Worm (Caenorhabditis elegans) whole organism, early embryonic: ENCODE results near the gene dsl-5.

Experiments
- B0310.2 ChIP-seq: sonication (generic microtip); optimal IDR thresholded peaks from 2 replicates; lab custom pipeline; 2016; ENCODE audit warnings: mild to moderate bottlenecking, missing genetic modification characterization, missing compliant biosample characterization
- ama-1 ChIP-seq: fragments of 150-350 bp; optimal IDR thresholded peaks from 2 replicates; lab custom pipeline; 2014
- ceh-13 ChIP-seq: fragments of 200-800 bp; sonication (Bioruptor generic); optimal IDR thresholded peaks from 2 replicates; lab custom pipeline; 2018; ENCODE audit warnings: mild to moderate bottlenecking, missing genetic modification characterization, missing compliant biosample characterization
- ceh-36 ChIP-seq: sonication (generic microtip); optimal IDR thresholded peaks from 2 replicates; lab custom pipeline; 2016; ENCODE audit warnings: missing genetic modification characterization, inconsistent platforms, missing compliant biosample characterization
- ets-7 ChIP-seq: sonication (generic microtip); optimal IDR thresholded peaks from 2 replicates; lab custom pipeline; 2016; ENCODE audit warnings: missing genotype, missing genetic modification characterization, missing compliant biosample characterization
- flt-1 ChIP-seq: fragments of 200-800 bp; sonication (Bioruptor generic); IDR thresholded peaks from 2 replicates; pipeline ENCODE4 v1.3.6; 2022; ENCODE audit warnings: missing genetic modification characterization, missing compliant biosample characterization
- hmbx-1 ChIP-seq: sonication (generic microtip); optimal IDR thresholded peaks from 2 replicates; lab custom pipeline; 2016; ENCODE audit warnings: mild to moderate bottlenecking, missing genetic modification characterization, missing compliant biosample characterization
- hmg-4 ChIP-seq: fragments of 200-800 bp; sonication (Bioruptor generic); optimal IDR thresholded peaks from 2 replicates; lab custom pipeline; 2018; ENCODE audit warnings: mild to moderate bottlenecking, missing genetic modification characterization, missing compliant biosample characterization
- hnd-1 ChIP-seq: sonication (generic microtip); optimal IDR thresholded peaks from 2 replicates; lab custom pipeline; 2016; ENCODE audit warnings: missing genetic modification characterization, missing compliant biosample characterization
- pes-1 ChIP-seq: fragments of 200-800 bp; sonication (Bioruptor generic); IDR thresholded peaks from 2 replicates; pipeline ENCODE4 v1.3.6; 2022; ENCODE audit warnings: missing genetic modification reagents, missing genetic modification characterization, missing compliant biosample characterization
- scrt-1 ChIP-seq: fragments of 200-800 bp; sonication (Bioruptor generic); IDR thresholded peaks from 2 replicates; pipeline ENCODE4 v1.3.6; 2022; ENCODE audit warnings: missing genetic modification characterization, missing compliant biosample characterization
- sea-1 ChIP-seq: fragments of 200-800 bp; sonication (Bioruptor generic); conservative IDR thresholded peaks from 2 replicates; pipeline ENCODE4 v1.3.6; 2022; ENCODE audit warnings: missing genetic modification characterization, missing compliant biosample characterization
- tbx-11 ChIP-seq: fragments of 200-800 bp; sonication (Bioruptor generic); IDR thresholded peaks from 2 replicates; pipeline ENCODE4 v1.3.6; 2022; ENCODE audit warnings: missing genetic modification characterization, missing compliant biosample characterization
- tra-4 ChIP-seq: sonication (generic microtip); optimal IDR thresholded peaks from 2 replicates; lab custom pipeline; 2017; ENCODE audit warnings: missing genetic modification characterization, missing compliant biosample characterization

DNA sequence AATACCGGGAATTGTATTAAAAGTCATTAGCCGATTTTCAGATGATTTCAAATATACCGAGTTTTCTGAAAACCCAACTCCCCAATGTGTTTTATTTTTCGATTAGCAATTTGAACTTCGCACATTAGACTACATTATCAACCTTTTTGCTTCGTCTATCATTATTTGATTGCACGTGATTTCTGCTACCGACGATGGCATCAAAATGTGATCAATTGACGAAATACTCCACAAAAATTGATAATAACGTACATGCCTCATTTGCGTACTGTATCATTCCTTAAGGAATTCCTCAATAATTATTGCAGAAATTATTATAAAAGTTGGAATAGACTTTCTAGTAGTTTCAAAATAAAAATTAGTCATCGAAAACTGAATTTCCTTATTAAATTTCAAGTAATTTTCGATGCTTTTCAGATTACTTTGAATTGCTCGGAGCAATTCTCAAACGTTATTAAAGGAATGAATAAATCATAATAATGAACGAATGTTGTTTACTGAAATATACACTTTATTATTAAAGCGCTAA lies 3.0 kb upstream of the dsl-5 start:
- TF ChIP-seq B0310.2 (tag; lab: Kevin White, UChicago): no peak
- TF ChIP-seq ama-1 (lab: Kevin White, UChicago): no peak
- TF ChIP-seq hmg-4 (GFP tag; lab: Kevin White, UChicago): no peak
- no peak for TF ChIP-seq scrt-1 (GFP tag; lab: Robert Waterston, UW)
- no peak for TF ChIP-seq tra-4 (tag; lab: Kevin White, UChicago)
- no peak for TF ChIP-seq sea-1 (GFP tag; lab: Robert Waterston, UW)
- TF ChIP-seq pes-1: no peak
- no peak for TF ChIP-seq ceh-36
- TF ChIP-seq ceh-13 (GFP tag; lab: Kevin White, UChicago): no peak
- no peak for TF ChIP-seq ets-7 (tag; lab: Kevin White, UChicago)
- TF ChIP-seq hnd-1 (tag; lab: Kevin White, UChicago): no peak
- TF ChIP-seq hmbx-1 (tag; lab: Kevin White, UChicago): no peak
- TF ChIP-seq flt-1 (GFP tag; lab: Robert Waterston, UW): no peak
- no peak for TF ChIP-seq tbx-11 (GFP tag; lab: Robert Waterston, UW)
